Fruit fly (Drosophila melanogaster) whole organism, embryonic: Measurements from ENCODE around the gene CG1572.

Experiments used
- CG9797 ChIP-seq: fragments of 200-800 bp; sonication (Bioruptor generic); optimal IDR thresholded peaks from 3 replicates; lab custom pipeline; 2018; ENCODE audit warnings: missing biosample characterization, mild to moderate bottlenecking, missing genetic modification characterization
- danr ChIP-seq: fragments of 200-800 bp; sonication (Bioruptor generic); IDR thresholded peaks from 2 replicates; pipeline ENCODE4 v1.3.6; 2022; ENCODE audit warnings: missing biosample characterization, missing genetic modification characterization
- h ChIP-seq: fragments of >200 bp; optimal IDR thresholded peaks from 2 replicates; lab custom pipeline; 2017

dm6 chrX:11572270-11572914 is 13.9 kb upstream of the CG1572 start, which contains the start of the genes Kmn1 and Reepl1:
- no peak for TF ChIP-seq CG9797 (GFP tag; lab: Kevin White, UChicago)
- TF ChIP-seq danr = no peak
- no peak for TF ChIP-seq h (lab: Kevin White, UChicago)
